Fruit fly (Drosophila melanogaster) whole organism, prepupa: Measurements from ENCODE around the gene CG18265.
A peak's percentile ranks its signal among the peaks of the same experiment; 100 is the strongest.

Experiments
- Blimp-1 ChIP-seq: fragments of 200-800 bp; sonication (Bioruptor generic); optimal IDR thresholded peaks from 3 replicates; lab custom pipeline; 2017; ENCODE audit warnings: missing biosample characterization, missing genetic modification characterization, mild to moderate bottlenecking, moderate library complexity, missing genetic modification reagents
- CG10631 ChIP-seq: fragments of 200-800 bp; sonication (Bioruptor generic); optimal IDR thresholded peaks from 2 replicates; lab custom pipeline; 2016; ENCODE audit warnings: missing biosample characterization, missing genetic modification characterization
- CG10669 ChIP-seq: fragments of 200-800 bp; sonication (Bioruptor generic); optimal IDR thresholded peaks from 3 replicates; lab custom pipeline; 2018; ENCODE audit warnings: missing biosample characterization, mild to moderate bottlenecking, missing genetic modification characterization, moderate library complexity
- CG11902 ChIP-seq: fragments of 200-800 bp; sonication (Bioruptor generic); optimal IDR thresholded peaks from 3 replicates; lab custom pipeline; 2016; ENCODE audit warnings: missing biosample characterization, missing genetic modification characterization
- CG15336 ChIP-seq: fragments of 200-800 bp; sonication (Bioruptor generic); IDR thresholded peaks from 2 replicates; pipeline ENCODE4 v1.3.6; 2022; ENCODE audit warnings: missing biosample characterization, missing genetic modification characterization
- CG31627 ChIP-seq: fragments of 200-800 bp; sonication (Bioruptor generic); optimal IDR thresholded peaks from 3 replicates; lab custom pipeline; 2016; ENCODE audit warnings: missing biosample characterization, missing genetic modification characterization
- CG32006 ChIP-seq: fragments of 200-800 bp; sonication (Bioruptor generic); optimal IDR thresholded peaks from 3 replicates; lab custom pipeline; 2017; ENCODE audit warnings: missing biosample characterization, mild to moderate bottlenecking, missing genetic modification characterization
- CG34406 ChIP-seq: fragments of 200-800 bp; sonication (Bioruptor generic); optimal IDR thresholded peaks from 3 replicates; lab custom pipeline; 2016; ENCODE audit warnings: missing biosample characterization, missing genetic modification characterization
- CG3919 ChIP-seq: fragments of 200-800 bp; sonication (Bioruptor generic); optimal IDR thresholded peaks from 3 replicates; lab custom pipeline; 2016; ENCODE audit warnings: missing biosample characterization, missing genetic modification characterization
- CG4318 ChIP-seq: fragments of 200-800 bp; sonication (Bioruptor generic); optimal IDR thresholded peaks from 3 replicates; lab custom pipeline; 2017; ENCODE audit warnings: missing biosample characterization, mild to moderate bottlenecking, missing genetic modification characterization
- CG6163 ChIP-seq: fragments of 200-800 bp; sonication (Bioruptor generic); IDR thresholded peaks from 3 replicates; pipeline ENCODE4 v1.3.6; 2022; ENCODE audit warnings: missing biosample characterization, missing genetic modification characterization
- CG6276 ChIP-seq: fragments of 200-800 bp; sonication (Bioruptor generic); optimal IDR thresholded peaks from 2 replicates; lab custom pipeline; 2017; ENCODE audit warnings: missing biosample characterization, mild to moderate bottlenecking, missing genetic modification characterization
- CG6854 ChIP-seq: fragments of 200-800 bp; sonication (Bioruptor generic); optimal IDR thresholded peaks from 2 replicates; lab custom pipeline; 2017; ENCODE audit warnings: missing biosample characterization, mild to moderate bottlenecking, missing genetic modification characterization
- CG8119 ChIP-seq: fragments of 200-800 bp; sonication (Bioruptor generic); IDR thresholded peaks from 3 replicates; pipeline ENCODE4 v1.3.6; 2022; ENCODE audit warnings: missing biosample characterization, missing genetic modification characterization
- Eip78C ChIP-seq: fragments of 200-800 bp; sonication (Bioruptor generic); peaks from one replicate; lab custom pipeline; 2016; ENCODE audit warnings: missing biosample characterization, missing genetic modification characterization
- Eip93F ChIP-seq: fragments of 200-800 bp; sonication (Bioruptor generic); optimal IDR thresholded peaks from 2 replicates; lab custom pipeline; 2016; ENCODE audit warnings: missing biosample characterization, mild to moderate bottlenecking, missing genetic modification characterization
- Ets21C ChIP-seq: fragments of 200-800 bp; sonication (Bioruptor generic); optimal IDR thresholded peaks from 3 replicates; lab custom pipeline; 2016; ENCODE audit warnings: missing biosample characterization, missing genetic modification characterization
- Ets96B ChIP-seq: fragments of 200-800 bp; optimal IDR thresholded peaks from 2 replicates; lab custom pipeline; 2019; ENCODE audit warnings: missing biosample characterization, mild to moderate bottlenecking, missing genetic modification characterization, moderate library complexity
- Gug ChIP-seq: fragments of 200-800 bp; sonication (Bioruptor generic); IDR thresholded peaks from 2 replicates; pipeline ENCODE4 v1.3.6; 2022; ENCODE audit warnings: missing biosample characterization, missing genetic modification characterization
- Hr38 ChIP-seq: sonication (Bioruptor generic); optimal IDR thresholded peaks from 2 replicates; lab custom pipeline; 2016; ENCODE audit warnings: missing biosample characterization, missing genetic modification characterization
- Hr39 ChIP-seq: fragments of 200-800 bp; sonication (Bioruptor generic); optimal IDR thresholded peaks from 2 replicates; lab custom pipeline; 2016; ENCODE audit warnings: missing biosample characterization, missing genetic modification characterization
- Hr4 ChIP-seq: fragments of 200-800 bp; sonication (Bioruptor generic); optimal IDR thresholded peaks from 3 replicates; lab custom pipeline; 2016; ENCODE audit warnings: missing biosample characterization, missing genetic modification characterization
- Lpt ChIP-seq: fragments of 200-800 bp; sonication (Bioruptor generic); optimal IDR thresholded peaks from 3 replicates; lab custom pipeline; 2016; ENCODE audit warnings: missing biosample characterization, missing genetic modification characterization
- OdsH ChIP-seq: fragments of 200-800 bp; sonication (Bioruptor generic); optimal IDR thresholded peaks from 3 replicates; lab custom pipeline; 2016; ENCODE audit warnings: missing biosample characterization, missing genetic modification characterization
- Sox15 ChIP-seq: fragments of 200-800 bp; sonication (Bioruptor generic); optimal IDR thresholded peaks from 3 replicates; lab custom pipeline; 2016; ENCODE audit warnings: missing biosample characterization, missing genetic modification characterization
- achi ChIP-seq: fragments of 200-800 bp; sonication (Bioruptor generic); optimal IDR thresholded peaks from 3 replicates; lab custom pipeline; 2016; ENCODE audit warnings: missing biosample characterization, missing genetic modification characterization
- acj6 ChIP-seq: fragments of 200-800 bp; sonication (Bioruptor generic); optimal IDR thresholded peaks from 3 replicates; lab custom pipeline; 2016; ENCODE audit warnings: missing biosample characterization, missing genetic modification characterization
- cyc ChIP-seq: fragments of 200-800 bp; sonication (Bioruptor generic); optimal IDR thresholded peaks from 3 replicates; lab custom pipeline; 2016; ENCODE audit warnings: missing biosample characterization, missing genetic modification characterization
- dac ChIP-seq: fragments of 200-800 bp; sonication (Bioruptor generic); optimal IDR thresholded peaks from 2 replicates; lab custom pipeline; 2017; ENCODE audit warnings: missing biosample characterization, mild to moderate bottlenecking, missing genetic modification characterization
- dsx ChIP-seq: fragments of 200-800 bp; optimal IDR thresholded peaks from 3 replicates; lab custom pipeline; 2019; ENCODE audit warnings: missing biosample characterization, mild to moderate bottlenecking, missing genetic modification characterization, moderate library complexity; ENCODE audit not compliant: poor library complexity, severe bottlenecking
- eg ChIP-seq: fragments of 200-800 bp; sonication (Bioruptor generic); IDR thresholded peaks from 3 replicates; pipeline ENCODE4 v1.3.6; 2022; ENCODE audit warnings: missing biosample characterization, missing genetic modification characterization
- esn ChIP-seq: fragments of 200-800 bp; sonication (Bioruptor generic); optimal IDR thresholded peaks from 2 replicates; lab custom pipeline; 2016; ENCODE audit warnings: missing biosample characterization, mild to moderate bottlenecking, missing genetic modification characterization, moderate library complexity
- fd59A ChIP-seq: fragments of 200-800 bp; sonication (Bioruptor generic); optimal IDR thresholded peaks from 2 replicates; lab custom pipeline; 2017; ENCODE audit warnings: missing biosample characterization, mild to moderate bottlenecking, missing genetic modification characterization, missing genetic modification reagents
- fd85E ChIP-seq: fragments of 200-800 bp; sonication (Bioruptor generic); optimal IDR thresholded peaks from 3 replicates; lab custom pipeline; 2016; ENCODE audit warnings: missing biosample characterization, missing genetic modification characterization
- fkh ChIP-seq: fragments of 200-800 bp; sonication (Bioruptor generic); optimal IDR thresholded peaks from 3 replicates; lab custom pipeline; 2017; ENCODE audit warnings: missing biosample characterization, mild to moderate bottlenecking, missing genetic modification characterization, moderate library complexity
- net ChIP-seq: fragments of 200-800 bp; sonication (Bioruptor generic); optimal IDR thresholded peaks from 3 replicates; lab custom pipeline; 2016; ENCODE audit warnings: missing biosample characterization, missing genetic modification characterization
- salr ChIP-seq, 2 experiments: fragments of 200-800 bp; sonication (Bioruptor generic); optimal IDR thresholded peaks; 3 replicates each; lab custom pipeline; 2016 to 2018; ENCODE audit warnings: missing biosample characterization in 2 of 2, missing genetic modification characterization in 2 of 2, mild to moderate bottlenecking in 1 of 2
- spab ChIP-seq: fragments of 200-800 bp; sonication (Bioruptor generic); optimal IDR thresholded peaks from 2 replicates; lab custom pipeline; 2017; ENCODE audit warnings: missing biosample characterization, mild to moderate bottlenecking, missing genetic modification characterization, missing genetic modification reagents
- topi ChIP-seq: fragments of 200-800 bp; sonication (Bioruptor generic); optimal IDR thresholded peaks from 3 replicates; lab custom pipeline; 2016; ENCODE audit warnings: missing biosample characterization, missing genetic modification characterization

Gene CG18265

dm6 chr3L:17496871-17497492 is 57.8 kb downstream of the CG18265 start (continued):
- TF ChIP-seq achi (GFP tag; lab: Kevin White, UChicago) (peak; percentile 80), CG6854 (GFP tag; lab: Kevin White, UChicago) (no peak), CG34406 (peak; percentile 82), spab (GFP tag; lab: Kevin White, UChicago) (peak; percentile 82), Blimp-1 (GFP tag; lab: Kevin White, UChicago) (no peak), Eip78C (GFP tag; lab: Kevin White, UChicago) (peak; percentile 98), CG32006 (GFP tag; lab: Kevin White, UChicago) (peak; percentile 87), fd59A (peak; percentile 78), acj6 (GFP tag; lab: Kevin White, UChicago) (peak; percentile 86), Ets21C (GFP tag; lab: Kevin White, UChicago) (no peak), esn (GFP tag; lab: Kevin White, UChicago) (peak; percentile 63), CG10631 (GFP tag; lab: Kevin White, UChicago) (peak; percentile 85), net (GFP tag; lab: Kevin White, UChicago) (peak; percentile 84), dac (GFP tag; lab: Kevin White, UChicago) (peak; percentile 59), CG11902 (peak; percentile 65), Hr39 (peak; percentile 46), Sox15 (GFP tag; lab: Kevin White, UChicago) (peak; percentile 68), Eip93F (GFP tag; lab: Kevin White, UChicago) (no peak), topi (GFP tag; lab: Kevin White, UChicago) (peak; percentile 67), Lpt (GFP tag; lab: Kevin White, UChicago) (peak; percentile 72), CG31627 (GFP tag; lab: Kevin White, UChicago) (peak; percentile 43), salr (GFP tag; optimal IDR thresholded peaks at IDR 0.05; lab: Kevin White, UChicago) (peak; percentile 61 to 82), fd85E (GFP tag; lab: Kevin White, UChicago) (no peak), cyc (GFP tag; lab: Kevin White, UChicago) (peak; percentile 55), CG10669 (GFP tag; lab: Kevin White, UChicago) (peak; percentile 86), CG3919 (GFP tag; lab: Kevin White, UChicago) (peak; percentile 89), fkh (GFP tag; lab: Kevin White, UChicago) (peak; percentile 2), Gug (GFP tag; lab: Robert Waterston, UW) (peak; percentile 68), dsx (GFP tag; lab: Kevin White, UChicago) (peak; percentile 71)
- TF ChIP-seq, all 60 proteins: peak for 53

DNA sequence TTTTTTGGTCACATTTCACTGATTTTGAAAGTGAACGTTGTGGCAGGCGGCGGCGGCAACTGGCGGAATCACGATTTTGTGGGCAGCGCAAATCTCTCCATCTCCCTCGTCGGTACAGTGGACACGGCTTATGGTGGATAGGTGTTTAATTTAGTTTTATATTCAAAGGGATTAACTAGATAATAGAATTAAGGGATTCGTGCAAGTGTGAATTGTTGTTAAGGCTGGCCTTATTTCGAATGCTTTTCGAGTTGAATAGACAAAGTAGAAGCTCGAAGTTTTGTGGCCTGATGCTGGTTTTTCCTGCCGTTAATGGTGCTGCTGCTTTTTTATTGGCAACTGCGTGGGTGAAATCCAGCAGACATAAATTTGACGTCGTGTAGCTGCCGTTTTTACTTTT is 58.8 kb downstream of the CG18265 start:
- TF ChIP-seq Hr38 (GFP tag; lab: Kevin White, UChicago), result no peak
- peak; percentile 3 for TF ChIP-seq net (GFP tag; lab: Kevin White, UChicago)
- peak; percentile 69 for TF ChIP-seq CG32006 (GFP tag; lab: Kevin White, UChicago)
- peak; percentile 8 for TF ChIP-seq OdsH
- TF ChIP-seq dac (GFP tag; lab: Kevin White, UChicago), result peak; percentile 10
- no peak for TF ChIP-seq Sox15 (GFP tag; lab: Kevin White, UChicago)
- TF ChIP-seq eg (GFP tag; lab: Robert Waterston, UW), result peak; percentile 49; the same call in 1 of the 3 replicates
- TF ChIP-seq Hr4 (GFP tag; lab: Kevin White, UChicago), result peak; percentile 65
- peak; percentile 26 for TF ChIP-seq Eip78C (GFP tag; lab: Kevin White, UChicago)
- TF ChIP-seq CG6276 (GFP tag; lab: Kevin White, UChicago), result peak; percentile 36
- TF ChIP-seq CG15336 (GFP tag; lab: Robert Waterston, UW), result peak; percentile 60
- peak; percentile 56; the same call in 2 of the 3 replicates for TF ChIP-seq CG8119
- TF ChIP-seq CG6163 (GFP tag; lab: Robert Waterston, UW), result peak; percentile 44; the same call in 1 of the 3 replicates
- peak; percentile 24 for TF ChIP-seq CG4318 (GFP tag; lab: Kevin White, UChicago)
- peak; percentile 11 for TF ChIP-seq CG3919 (GFP tag; lab: Kevin White, UChicago)
- no peak for TF ChIP-seq Ets96B (tag; lab: Kevin White, UChicago)
